Fruit fly (Drosophila melanogaster) whole organism, adult: ENCODE data around the gene CG8757.

Experiments
- CG12768 ChIP-seq: fragments of 200-800 bp; sonication (Bioruptor generic); optimal IDR thresholded peaks from 2 replicates; lab custom pipeline; 2017; ENCODE audit warnings: missing biosample characterization, missing genetic modification characterization, mild to moderate bottlenecking, moderate library complexity, missing genetic modification reagents
- CG1620 ChIP-seq: fragments of 200-800 bp; sonication (Bioruptor generic); optimal IDR thresholded peaks from 2 replicates; lab custom pipeline; 2016; ENCODE audit warnings: missing biosample characterization, missing genetic modification characterization
- CG33017 ChIP-seq: fragments of 200-800 bp; sonication (Bioruptor generic); optimal IDR thresholded peaks from 2 replicates; lab custom pipeline; 2018; ENCODE audit warnings: missing biosample characterization, mild to moderate bottlenecking, missing genetic modification characterization, moderate library complexity
- CG7045 ChIP-seq: fragments of 200-800 bp; sonication (Bioruptor generic); optimal IDR thresholded peaks from 2 replicates; lab custom pipeline; 2017; ENCODE audit warnings: missing biosample characterization, mild to moderate bottlenecking, missing genetic modification characterization
- CG7101 ChIP-seq: fragments of 200-800 bp; sonication (Bioruptor generic); optimal IDR thresholded peaks from 2 replicates; lab custom pipeline; 2018; ENCODE audit warnings: missing biosample characterization, mild to moderate bottlenecking, missing genetic modification characterization, moderate library complexity
- Clk ChIP-seq: fragments of 200-800 bp; sonication (Bioruptor generic); optimal IDR thresholded peaks from 2 replicates; lab custom pipeline; 2017; ENCODE audit warnings: missing biosample characterization, missing genetic modification characterization
- Mnt ChIP-seq: fragments of 200-800 bp; sonication (Bioruptor generic); optimal IDR thresholded peaks from 2 replicates; lab custom pipeline; 2016; ENCODE audit warnings: missing biosample characterization, mild to moderate bottlenecking, missing genetic modification characterization
- toe ChIP-seq: fragments of 200-800 bp; sonication (Bioruptor generic); optimal IDR thresholded peaks from 2 replicates; lab custom pipeline; 2016; ENCODE audit warnings: missing biosample characterization, missing genetic modification characterization

dm6 chr3L:13842140-13842539 lies at the start of gene CG8757:
- no peak for TF ChIP-seq Mnt
- TF ChIP-seq CG12768 (GFP tag; lab: Kevin White, UChicago) = no peak
- TF ChIP-seq Clk (GFP tag; lab: Kevin White, UChicago) = no peak
- TF ChIP-seq CG33017 (tag; lab: Kevin White, UChicago) = no peak
- no peak for TF ChIP-seq toe (GFP tag; lab: Kevin White, UChicago)
- TF ChIP-seq CG7045 = no peak
- TF ChIP-seq CG7101 (tag; lab: Kevin White, UChicago) = no peak
- TF ChIP-seq CG1620 (GFP tag; lab: Kevin White, UChicago) = no peak
